Worm (Caenorhabditis elegans) whole organism, L4/young adult: Measurements from ENCODE around the gene nhr-52.

Experiments
- W03F9.2 ChIP-seq: fragments of 150-350 bp; optimal IDR thresholded peaks from 2 replicates; lab custom pipeline; 2014; ENCODE audit warnings: missing biosample characterization, missing genetic modification characterization
- dao-5 ChIP-seq: sonication (generic microtip); optimal IDR thresholded peaks from 2 replicates; lab custom pipeline; 2016; ENCODE audit warnings: missing genotype, missing genetic modification characterization, moderate library complexity, missing compliant biosample characterization
- him-1 ChIP-seq: sonication (generic microtip); optimal IDR thresholded peaks from 2 replicates; lab custom pipeline; 2016; ENCODE audit warnings: missing genotype, missing genetic modification reagents, missing genetic modification characterization, missing compliant biosample characterization

The nhr-52 gene

ce11 chrV:15710401-15710800 lies 33.1 kb downstream of the nhr-52 start, which contains the start of gene Y6E2A.1:
Gene Y6E2A.1, minus strand, starts transcription at chrV:15710501.
- TF ChIP-seq W03F9.2 (no peak), him-1 (tag; lab: Kevin White, UChicago) (no peak), dao-5 (tag; lab: Kevin White, UChicago) (no peak)

- TF ChIP-seq W03F9.2 (no peak), dao-5 (tag; lab: Kevin White, UChicago) (no peak)
Measured at ce11 chrV:15711898-15712297, 34.6 kb downstream of the nhr-52 start, which contains the start of gene str-101. Gene str-101, minus strand, starts transcription at chrV:15711998.

- TF ChIP-seq him-1 (tag; lab: Kevin White, UChicago) (no peak), dao-5 (tag; lab: Kevin White, UChicago) (no peak), W03F9.2 (no peak)
Measured at ce11 chrV:15712385-15712784, 35.1 kb downstream of the nhr-52 start.

DNA sequence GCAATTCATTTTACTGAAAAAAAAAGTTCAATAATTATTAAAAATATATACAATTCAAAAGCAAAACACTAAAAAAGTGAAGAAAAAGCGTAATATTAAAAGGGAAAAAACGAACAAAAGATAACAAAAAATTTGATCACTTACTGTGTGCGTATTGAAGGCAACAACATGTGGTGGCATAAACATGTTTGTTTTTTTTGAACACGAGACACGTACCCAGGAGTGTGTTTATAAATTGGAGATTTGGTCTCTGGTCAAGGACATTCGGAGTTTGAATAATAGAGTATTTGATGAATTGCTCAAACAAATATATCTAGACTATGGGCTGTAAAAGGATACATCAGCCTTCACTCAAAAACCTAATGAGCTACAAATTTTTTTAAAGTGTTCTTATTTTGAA lies 38.3 kb downstream of the nhr-52 start:
- no peak for TF ChIP-seq dao-5 (tag; lab: Kevin White, UChicago)
- TF ChIP-seq him-1 (tag; lab: Kevin White, UChicago): no peak
- no peak for TF ChIP-seq W03F9.2

ce11 chrV:15716679-15717078 lies 39.4 kb downstream of the nhr-52 start, which contains the start of gene Y6E2A.4:
Gene Y6E2A.4, minus strand, starts transcription at chrV:15716779.
- TF ChIP-seq him-1 (tag; lab: Kevin White, UChicago) (no peak), dao-5 (tag; lab: Kevin White, UChicago) (no peak), W03F9.2 (no peak)

DNA sequence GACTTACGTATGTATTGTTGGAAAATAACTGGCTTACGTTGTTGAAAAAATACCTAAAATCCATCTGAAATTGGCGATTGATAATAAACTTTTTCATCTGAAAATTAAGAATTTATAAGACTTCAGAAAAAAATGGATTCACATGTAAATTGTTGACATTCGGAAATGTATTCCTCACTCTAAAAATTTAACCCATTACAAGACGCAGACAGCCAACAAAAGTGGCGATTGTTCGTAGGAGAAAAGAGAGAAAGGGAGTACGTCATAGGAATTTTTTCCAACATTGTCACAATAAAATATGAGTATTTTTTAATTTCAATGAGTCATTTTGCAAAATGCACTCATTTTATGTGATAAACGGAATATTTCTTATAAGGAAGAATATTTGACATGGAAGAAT lies 41.2 kb downstream of the nhr-52 start, which contains the start of gene Y6E2A.5:
TSS of gene Y6E2A.5 (minus strand) at position 101 of the 400 bp plus-strand sequence.
- TF ChIP-seq dao-5 (tag; lab: Kevin White, UChicago): no peak
- no peak for TF ChIP-seq him-1 (tag; lab: Kevin White, UChicago)
- no peak for TF ChIP-seq W03F9.2

DNA sequence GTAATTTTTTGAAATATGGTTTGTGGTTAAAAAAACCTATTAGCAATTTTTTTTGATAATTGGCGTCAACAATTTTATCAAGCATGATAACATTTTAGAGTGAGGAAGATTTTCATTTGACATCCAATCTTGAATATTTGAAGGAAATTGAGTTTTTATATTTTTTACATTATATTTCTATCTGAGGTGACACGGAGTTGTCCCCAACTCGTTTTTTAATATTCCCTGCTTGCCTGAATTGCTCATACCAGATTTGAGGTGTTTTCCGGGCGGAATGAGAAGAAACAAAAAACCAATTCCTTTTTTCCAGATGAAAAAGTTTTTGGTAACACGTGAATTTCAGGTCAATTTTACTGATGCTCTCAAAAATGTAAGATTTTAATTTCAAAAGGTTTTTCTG lies 42.2 kb downstream of the nhr-52 start, which contains the start of gene Y6E2A.7:
TSS of gene Y6E2A.7 (plus strand) at position 301 of the 400 bp plus-strand sequence.
- TF ChIP-seq him-1 (tag; lab: Kevin White, UChicago): no peak
- TF ChIP-seq dao-5 (tag; lab: Kevin White, UChicago): no peak
- TF ChIP-seq W03F9.2: no peak

DNA sequence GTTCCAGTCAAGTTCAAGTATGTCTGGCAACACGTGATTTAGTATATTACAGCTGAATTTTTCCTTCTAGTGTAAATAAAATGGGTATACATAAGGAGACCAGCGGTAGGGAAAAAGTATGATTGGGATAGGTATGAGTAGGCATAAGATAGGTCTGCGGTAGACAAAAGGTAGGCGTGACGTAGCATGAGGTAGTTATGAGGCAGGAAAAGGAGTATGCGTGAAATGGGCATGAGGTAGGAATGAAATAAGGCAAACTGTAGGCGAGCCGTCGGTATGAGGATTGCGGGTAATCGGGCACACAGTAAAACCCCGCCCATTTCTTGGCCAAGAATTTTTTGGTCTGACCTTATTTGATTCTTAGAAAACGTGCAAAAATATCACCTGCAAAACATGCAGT lies 44.1 kb downstream of the nhr-52 start:
- TF ChIP-seq W03F9.2: no peak
- TF ChIP-seq dao-5 (tag; lab: Kevin White, UChicago): no peak

DNA sequence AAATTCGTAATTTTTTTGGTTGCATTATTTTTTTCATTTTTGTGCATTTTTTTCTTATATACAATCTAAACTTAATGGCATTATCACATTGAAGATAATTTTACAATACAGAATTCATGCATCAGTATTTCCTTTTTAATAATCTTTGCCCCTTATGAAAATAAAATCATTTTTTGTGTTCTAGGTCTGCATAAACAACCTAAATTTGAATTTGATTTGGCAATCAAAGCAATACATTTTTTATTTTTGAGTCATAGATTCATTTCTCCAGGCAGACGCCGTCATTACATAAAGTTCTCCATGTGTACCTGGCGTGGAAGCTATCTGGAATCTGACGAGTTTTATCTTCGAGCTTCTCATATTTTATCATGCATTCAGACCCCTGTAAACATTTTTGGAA lies 44.6 kb downstream of the nhr-52 start, which contains the start of gene srh-140:
TSS of gene srh-140 (plus strand) at position 301 of the 400 bp plus-strand sequence.
- TF ChIP-seq W03F9.2 (no peak), him-1 (tag; lab: Kevin White, UChicago) (no peak), dao-5 (tag; lab: Kevin White, UChicago) (no peak)

DNA sequence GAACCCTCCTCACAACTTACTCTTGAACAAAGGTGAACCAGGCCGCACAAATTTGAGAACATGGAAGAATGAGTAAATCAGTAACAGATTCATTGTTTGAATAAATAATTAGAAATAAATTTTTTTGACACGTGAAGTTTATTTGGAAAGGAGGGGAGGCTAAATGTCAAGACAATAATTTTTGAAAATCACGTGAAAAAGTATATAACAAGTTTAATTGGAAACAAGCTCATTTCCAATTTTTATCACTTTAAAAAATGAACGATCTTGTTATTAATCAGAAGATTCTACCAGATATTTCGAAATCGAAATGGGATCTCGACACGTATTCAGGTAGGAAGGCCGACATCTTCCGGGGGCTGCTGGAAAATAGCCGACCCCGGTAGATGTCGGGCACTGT lies 49.3 kb downstream of the nhr-52 start, which contains the start of the genes irld-57 and sfxn-1.3:
TSS of gene irld-57 (minus strand) at position 101 of the 400 bp plus-strand sequence.
TSS of gene sfxn-1.3 (plus strand) at position 232 of the 400 bp plus-strand sequence.
- TF ChIP-seq dao-5 (tag; lab: Kevin White, UChicago) (no peak), him-1 (tag; lab: Kevin White, UChicago) (no peak), W03F9.2 (no peak)
